Worm (Caenorhabditis elegans) whole organism, young adult: ENCODE data around the gene lro-1.

Source experiments
- F23B12.7 ChIP-seq: sonication (generic microtip); optimal IDR thresholded peaks from 2 replicates; lab custom pipeline; 2017; ENCODE audit warnings: missing genetic modification characterization, mild to moderate bottlenecking, missing compliant biosample characterization, antibody characterized with exemption, moderate library complexity; ENCODE audit not compliant: insufficient read depth
- F55B11.4 ChIP-seq: sonication (generic microtip); optimal IDR thresholded peaks from 2 replicates; lab custom pipeline; 2016; ENCODE audit warnings: missing compliant biosample characterization, missing genetic modification characterization, borderline replicate concordance; ENCODE audit not compliant: insufficient read depth
- F57A8.1 ChIP-seq: fragments of 200-800 bp; sonication (Bioruptor generic); optimal IDR thresholded peaks from 2 replicates; lab custom pipeline; 2018; ENCODE audit warnings: mild to moderate bottlenecking, missing genetic modification characterization, moderate library complexity, missing compliant biosample characterization
- ama-1 ChIP-seq, 3 experiments: fragments of 150-350 bp in 1 of 3; sonication (generic microtip) in 2 of 3; optimal IDR thresholded peaks; 2 replicates each; lab custom pipeline; 2014 to 2018; ENCODE audit warnings: missing biosample characterization in 2 of 3, missing genetic modification characterization in 2 of 3, missing genetic modification reagents in 2 of 3
- atf-7 ChIP-seq: sonication (generic microtip); optimal IDR thresholded peaks from 2 replicates; lab custom pipeline; 2017; ENCODE audit warnings: mild to moderate bottlenecking, missing genetic modification characterization, missing compliant biosample characterization
- athp-1 ChIP-seq: sonication (generic microtip); optimal IDR thresholded peaks from 2 replicates; lab custom pipeline; 2017; ENCODE audit warnings: mild to moderate bottlenecking, missing genetic modification characterization, missing compliant biosample characterization
- egrh-3 ChIP-seq: fragments of 200-800 bp; sonication (Bioruptor generic); IDR thresholded peaks from 2 replicates; pipeline ENCODE4 v1.3.6; 2022; ENCODE audit warnings: missing genetic modification reagents, missing genetic modification characterization, missing compliant biosample characterization
- hrde-1 ChIP-seq: sonication (generic microtip); optimal IDR thresholded peaks from 2 replicates; lab custom pipeline; 2016; ENCODE audit warnings: missing genetic modification characterization, mild to moderate bottlenecking, missing compliant biosample characterization, moderate library complexity, missing genotype, missing genetic modification reagents, borderline replicate concordance
- nfya-1 ChIP-seq: sonication (generic microtip); optimal IDR thresholded peaks from 2 replicates; lab custom pipeline; 2017; ENCODE audit warnings: antibody characterized with exemption, missing compliant biosample characterization, missing genetic modification characterization, borderline replicate concordance; ENCODE audit not compliant: insufficient read depth
- nhr-27 ChIP-seq: fragments of 200-800 bp; sonication (Bioruptor generic); optimal IDR thresholded peaks from 2 replicates; lab custom pipeline; 2018; ENCODE audit warnings: mild to moderate bottlenecking, missing genetic modification characterization, moderate library complexity, missing compliant biosample characterization
- pha-4 ChIP-seq: fragments of 150-350 bp; sonication (generic microtip); optimal IDR thresholded peaks from 2 replicates; lab custom pipeline; 2014; ENCODE audit warnings: missing biosample characterization, missing genetic modification reagents, missing genetic modification characterization
- tlf-1 ChIP-seq: fragments of 200-800 bp; sonication (Bioruptor generic); optimal IDR thresholded peaks from 2 replicates; lab custom pipeline; 2018; ENCODE audit warnings: mild to moderate bottlenecking, missing genetic modification characterization, missing compliant biosample characterization

ce11 chrX:6273772-6274171, 1.9 kb downstream of the lro-1 start:
- TF ChIP-seq F57A8.1 (GFP tag; lab: Kevin White, UChicago) = no peak
- TF ChIP-seq nhr-27 (tag; lab: Kevin White, UChicago) = no peak
- TF ChIP-seq F55B11.4 (tag; lab: Kevin White, UChicago) = no peak
- no peak for TF ChIP-seq egrh-3
- no peak for TF ChIP-seq hrde-1
- TF ChIP-seq tlf-1 (GFP tag; lab: Kevin White, UChicago) = no peak
- no peak for TF ChIP-seq nfya-1 (tag; lab: Kevin White, UChicago)
- no peak for TF ChIP-seq athp-1
- TF ChIP-seq F23B12.7 = no peak
- no peak for TF ChIP-seq atf-7
- no peak for TF ChIP-seq ama-1 (optimal IDR thresholded peaks at IDR 0.05; lab: Kevin White, UChicago)
- TF ChIP-seq ama-1 (GFP tag; optimal IDR thresholded peaks at IDR 0.05; lab: Kevin White, UChicago) = no peak
- TF ChIP-seq pha-4 (tag; lab: Kevin White, UChicago) = no peak
